Worm (Caenorhabditis elegans) whole organism, late embryonic: ENCODE measurements around the gene cul-6.

ENCODE experiments used
- C38D4.7 ChIP-seq: fragments of 200-800 bp; sonication (Bioruptor generic); optimal IDR thresholded peaks from 2 replicates; lab custom pipeline; 2018; ENCODE audit warnings: mild to moderate bottlenecking, missing genetic modification characterization, moderate library complexity, missing compliant biosample characterization
- F13H6.1 ChIP-seq: sonication (generic microtip); optimal IDR thresholded peaks from 2 replicates; lab custom pipeline; 2016; ENCODE audit warnings: missing genetic modification characterization, missing compliant biosample characterization
- ama-1 ChIP-seq: fragments of 150-350 bp; optimal IDR thresholded peaks from 2 replicates; lab custom pipeline; 2014
- ceh-14 ChIP-seq: sonication (generic microtip); optimal IDR thresholded peaks from 2 replicates; lab custom pipeline; 2016; ENCODE audit warnings: missing genotype, missing genetic modification characterization, missing compliant biosample characterization
- ceh-19 ChIP-seq: fragments of 200-800 bp; sonication (Bioruptor generic); optimal IDR thresholded peaks from 2 replicates; lab custom pipeline; 2018; ENCODE audit warnings: mild to moderate bottlenecking, missing genetic modification characterization, missing compliant biosample characterization
- ceh-2 ChIP-seq: sonication (generic microtip); optimal IDR thresholded peaks from 2 replicates; lab custom pipeline; 2016; ENCODE audit warnings: missing genotype, missing genetic modification characterization, missing compliant biosample characterization
- ceh-24 ChIP-seq: sonication (generic microtip); optimal IDR thresholded peaks from 2 replicates; lab custom pipeline; 2016; ENCODE audit warnings: mild to moderate bottlenecking, missing genetic modification characterization, missing compliant biosample characterization
- ceh-30 ChIP-seq: fragments of 150-350 bp; optimal IDR thresholded peaks from 2 replicates; lab custom pipeline; 2014; ENCODE audit warnings: missing biosample characterization, missing genetic modification characterization
- ceh-31 ChIP-seq: sonication (generic microtip); optimal IDR thresholded peaks from 2 replicates; lab custom pipeline; 2016; ENCODE audit warnings: missing genetic modification characterization, missing compliant biosample characterization
- ceh-34 ChIP-seq: sonication (generic microtip); optimal IDR thresholded peaks from 2 replicates; lab custom pipeline; 2016; ENCODE audit warnings: mild to moderate bottlenecking, missing genetic modification characterization, missing compliant biosample characterization
- ceh-6 ChIP-seq: fragments of 200-800 bp; sonication (Bioruptor generic); optimal IDR thresholded peaks from 2 replicates; lab custom pipeline; 2018; ENCODE audit warnings: mild to moderate bottlenecking, missing genetic modification characterization, missing compliant biosample characterization
- ceh-9 ChIP-seq: sonication (generic microtip); optimal IDR thresholded peaks from 2 replicates; lab custom pipeline; 2016; ENCODE audit warnings: mild to moderate bottlenecking, missing genetic modification characterization, inconsistent platforms, missing compliant biosample characterization
- che-1 ChIP-seq: sonication (generic microtip); optimal IDR thresholded peaks from 2 replicates; lab custom pipeline; 2016; ENCODE audit warnings: mild to moderate bottlenecking, missing genetic modification characterization, missing compliant biosample characterization
- dve-1 ChIP-seq: sonication (generic microtip); optimal IDR thresholded peaks from 2 replicates; lab custom pipeline; 2017; ENCODE audit warnings: antibody characterized with exemption, mild to moderate bottlenecking, missing genetic modification characterization, missing compliant biosample characterization
- eyg-1 ChIP-seq: sonication (generic microtip); optimal IDR thresholded peaks from 2 replicates; lab custom pipeline; 2016; ENCODE audit warnings: missing genotype, missing genetic modification characterization, missing compliant biosample characterization
- hlh-15 ChIP-seq: sonication (generic microtip); optimal IDR thresholded peaks from 2 replicates; lab custom pipeline; 2016; ENCODE audit warnings: missing genetic modification characterization, missing compliant biosample characterization
- lim-6 ChIP-seq: sonication (generic microtip); optimal IDR thresholded peaks from 2 replicates; lab custom pipeline; 2016; ENCODE audit warnings: missing genetic modification characterization, missing compliant biosample characterization
- mec-3 ChIP-seq: sonication (generic microtip); optimal IDR thresholded peaks from 2 replicates; lab custom pipeline; 2016; ENCODE audit warnings: borderline replicate concordance, missing genetic modification characterization, missing compliant biosample characterization
- nfya-1 ChIP-seq: sonication (generic microtip); optimal IDR thresholded peaks from 2 replicates; lab custom pipeline; 2017; ENCODE audit warnings: missing genetic modification characterization, mild to moderate bottlenecking, missing compliant biosample characterization, antibody characterized with exemption, moderate library complexity
- nhr-11 ChIP-seq: fragments of 150-350 bp; optimal IDR thresholded peaks from 2 replicates; lab custom pipeline; 2014; ENCODE audit warnings: missing biosample characterization, missing genetic modification characterization
- nhr-232 ChIP-seq: sonication (generic microtip); optimal IDR thresholded peaks from 2 replicates; lab custom pipeline; 2016; ENCODE audit warnings: missing genetic modification characterization, missing compliant biosample characterization
- npax-4 ChIP-seq: sonication (generic microtip); optimal IDR thresholded peaks from 2 replicates; lab custom pipeline; 2016; ENCODE audit warnings: missing genetic modification characterization, missing compliant biosample characterization
- pat-9 ChIP-seq: fragments of 200-800 bp; sonication (Bioruptor generic); optimal IDR thresholded peaks from 2 replicates; lab custom pipeline; 2018; ENCODE audit warnings: mild to moderate bottlenecking, missing genetic modification characterization, moderate library complexity, missing compliant biosample characterization
- pax-1 ChIP-seq: fragments of 150-350 bp; optimal IDR thresholded peaks from 2 replicates; lab custom pipeline; 2014; ENCODE audit warnings: missing biosample characterization, missing genetic modification characterization
- sdc-2 ChIP-seq: sonication (generic microtip); optimal IDR thresholded peaks from 2 replicates; lab custom pipeline; 2016; ENCODE audit warnings: missing genotype, missing genetic modification characterization, missing compliant biosample characterization
- sox-2 ChIP-seq: fragments of 200-800 bp; sonication (Bioruptor generic); IDR thresholded peaks from 2 replicates; pipeline ENCODE4 v1.3.6; 2022; ENCODE audit warnings: missing genetic modification reagents, missing genetic modification characterization, missing compliant biosample characterization
- sox-4 ChIP-seq: sonication (generic microtip); optimal IDR thresholded peaks from 2 replicates; lab custom pipeline; 2017; ENCODE audit warnings: mild to moderate bottlenecking, missing genetic modification characterization, inconsistent platforms, missing compliant biosample characterization
- tbx-2 ChIP-seq: sonication (generic microtip); optimal IDR thresholded peaks from 2 replicates; lab custom pipeline; 2016; ENCODE audit warnings: missing genetic modification characterization, missing compliant biosample characterization
- ttx-3 ChIP-seq: sonication (generic microtip); optimal IDR thresholded peaks from 2 replicates; lab custom pipeline; 2016; ENCODE audit warnings: missing genetic modification reagents, missing genetic modification characterization, missing compliant biosample characterization
- unc-42 ChIP-seq: sonication (generic microtip); optimal IDR thresholded peaks from 2 replicates; lab custom pipeline; 2016; ENCODE audit warnings: missing genotype, missing genetic modification characterization, missing compliant biosample characterization
- unc-55 ChIP-seq: sonication (generic microtip); optimal IDR thresholded peaks from 2 replicates; lab custom pipeline; 2017; ENCODE audit warnings: missing biosample characterization, missing genetic modification reagents, missing genetic modification characterization
- unc-86 ChIP-seq: sonication (generic microtip); optimal IDR thresholded peaks from 2 replicates; lab custom pipeline; 2016; ENCODE audit warnings: missing genetic modification characterization, missing compliant biosample characterization
- zip-5 ChIP-seq: sonication (generic microtip); optimal IDR thresholded peaks from 2 replicates; lab custom pipeline; 2016; ENCODE audit warnings: missing genetic modification characterization, missing compliant biosample characterization

cul-6 gene

ce11 chrIV:12558925-12559450 is 31.3 kb downstream of the cul-6 start, which contains the start of the genes ZK795.2 and ZK795.3:
TSS of gene ZK795.2 (minus strand) at chrIV:12558975.
TSS of gene ZK795.3 (plus strand) at chrIV:12559365.
- TF ChIP-seq unc-42 (tag; lab: Kevin White, UChicago) (no peak), zip-5 (tag; lab: Kevin White, UChicago) (peak; percentile 44), hlh-15 (tag; lab: Kevin White, UChicago) (peak; percentile 12), pax-1 (peak; percentile 26), eyg-1 (tag; lab: Kevin White, UChicago) (no peak), ceh-19 (GFP tag; lab: Kevin White, UChicago) (no peak), nfya-1 (tag; lab: Kevin White, UChicago) (peak; percentile 29), nhr-11 (tag; lab: Kevin White, UChicago) (no peak), ama-1 (no peak), F13H6.1 (tag; lab: Kevin White, UChicago) (no peak), ceh-14 (tag; lab: Kevin White, UChicago) (peak; percentile 5), unc-86 (tag; lab: Kevin White, UChicago) (peak; percentile 9), nhr-232 (no peak)

- no peak for TF ChIP-seq sox-2 (GFP tag; lab: Robert Waterston, UW)
- TF ChIP-seq eyg-1 (tag; lab: Kevin White, UChicago) = no peak
- TF ChIP-seq ceh-31 = peak; percentile 36
- TF ChIP-seq che-1 = no peak
- no peak for TF ChIP-seq unc-55 (GFP tag; lab: Kevin White, UChicago)
- TF ChIP-seq mec-3 = no peak
- no peak for TF ChIP-seq dve-1 (tag; lab: Kevin White, UChicago)
- no peak for TF ChIP-seq npax-4 (tag; lab: Kevin White, UChicago)
Measured at ce11 chrIV:12551944-12552343, 38.3 kb downstream of the cul-6 start.

- TF ChIP-seq ceh-30 (tag; lab: Kevin White, UChicago) = no peak
- TF ChIP-seq tbx-2 = peak; percentile 7
Measured at ce11 chrIV:12549014-12549413, 41.2 kb downstream of the cul-6 start.

ce11 chrIV:12547824-12548223 is 42.4 kb downstream of the cul-6 start, which contains the start of gene ipmk-1:
TSS of gene ipmk-1 (plus strand) at chrIV:12548124.
- no peak for TF ChIP-seq ceh-24 (tag; lab: Kevin White, UChicago)
- TF ChIP-seq sdc-2 (tag; lab: Kevin White, UChicago) = no peak
- no peak for TF ChIP-seq ceh-31
- TF ChIP-seq ceh-9 (tag; lab: Kevin White, UChicago) = no peak
- no peak for TF ChIP-seq nfya-1 (tag; lab: Kevin White, UChicago)
- TF ChIP-seq sox-4 (tag; lab: Kevin White, UChicago) = no peak
- no peak for TF ChIP-seq ttx-3
- no peak for TF ChIP-seq ceh-14 (tag; lab: Kevin White, UChicago)
- TF ChIP-seq ceh-2 = no peak
- no peak for TF ChIP-seq lim-6
- TF ChIP-seq ceh-6 = no peak
- TF ChIP-seq C38D4.7 (GFP tag; lab: Kevin White, UChicago) = no peak
- TF ChIP-seq tbx-2 = no peak
- TF ChIP-seq, all 69 proteins: peak for 0

- TF ChIP-seq ceh-14 (tag; lab: Kevin White, UChicago) = no peak
Measured at ce11 chrIV:12545902-12546301, 44.3 kb downstream of the cul-6 start.

ce11 chrIV:12545393-12545792 is 44.9 kb downstream of the cul-6 start:
- no peak for TF ChIP-seq ceh-34 (tag; lab: Kevin White, UChicago)
- no peak for TF ChIP-seq pat-9 (tag; lab: Kevin White, UChicago)
- no peak for TF ChIP-seq ceh-31
